Worm (Caenorhabditis elegans) whole organism, L1 larva: ENCODE data around the gene T16G12.6.

Experiments used
- C34B4.2 ChIP-seq: sonication (generic microtip); optimal IDR thresholded peaks from 2 replicates; lab custom pipeline; 2017; ENCODE audit warnings: mild to moderate bottlenecking, missing genetic modification characterization, missing compliant biosample characterization
- F16B12.6 ChIP-seq: fragments of 150-350 bp; optimal IDR thresholded peaks from 2 replicates; lab custom pipeline; 2014; ENCODE audit warnings: missing biosample characterization, missing genetic modification characterization
- aha-1 ChIP-seq: fragments of 150-350 bp; optimal IDR thresholded peaks from 2 replicates; lab custom pipeline; 2014; ENCODE audit warnings: missing biosample characterization, missing genetic modification characterization
- alr-1 ChIP-seq: fragments of 200-800 bp; sonication (Bioruptor generic); optimal IDR thresholded peaks from 2 replicates; lab custom pipeline; 2018; ENCODE audit warnings: borderline replicate concordance, mild to moderate bottlenecking, missing genetic modification characterization, missing compliant biosample characterization
- aly-2 ChIP-seq: fragments of 150-350 bp; optimal IDR thresholded peaks from 2 replicates; lab custom pipeline; 2014; ENCODE audit warnings: missing biosample characterization, missing genetic modification characterization
- blmp-1 ChIP-seq: fragments of 150-350 bp; optimal IDR thresholded peaks from 2 replicates; lab custom pipeline; 2014; ENCODE audit warnings: missing biosample characterization, missing genetic modification characterization
- ceh-82 ChIP-seq, 3 experiments: fragments of 150-350 bp in 1 of 3; sonication (generic microtip) in 2 of 3; optimal IDR thresholded peaks; 2 replicates each; lab custom pipeline; 2014 to 2017; ENCODE audit warnings: missing biosample characterization in 3 of 3, missing genetic modification characterization in 3 of 3
- ceh-90 ChIP-seq: sonication (generic microtip); optimal IDR thresholded peaks from 2 replicates; lab custom pipeline; 2016; ENCODE audit warnings: missing genetic modification characterization, missing compliant biosample characterization
- ces-1 ChIP-seq: fragments of 150-350 bp; optimal IDR thresholded peaks from 2 replicates; lab custom pipeline; 2014; ENCODE audit warnings: missing biosample characterization, missing genetic modification reagents, missing genetic modification characterization
- dpl-1 ChIP-seq, 3 experiments: fragments of 150-350 bp in 2 of 3; sonication (generic microtip) in 1 of 3; optimal IDR thresholded peaks; 2 replicates each; lab custom pipeline; 2014 to 2017; ENCODE audit warnings: missing biosample characterization in 3 of 3, missing genetic modification characterization in 3 of 3, missing genetic modification reagents in 3 of 3
- dsc-1 ChIP-seq: sonication (generic microtip); optimal IDR thresholded peaks from 2 replicates; lab custom pipeline; 2016; ENCODE audit warnings: mild to moderate bottlenecking, missing genetic modification characterization, missing compliant biosample characterization
- efl-1 ChIP-seq, 4 experiments: fragments of 150-350 bp; optimal IDR thresholded peaks in 3 of 4; peaks in 1 of 4; 1 replicate in 1 of 4; 2 replicates in 3 of 4; lab custom pipeline; 2014; ENCODE audit warnings: missing biosample characterization in 2 of 4, missing genetic modification characterization in 2 of 4, missing genetic modification reagents in 2 of 4
- efl-3 ChIP-seq: fragments of 200-800 bp; sonication (Bioruptor generic); optimal IDR thresholded peaks from 2 replicates; lab custom pipeline; 2018; ENCODE audit warnings: mild to moderate bottlenecking, missing genetic modification characterization, missing compliant biosample characterization
- egl-13 ChIP-seq: sonication (generic microtip); optimal IDR thresholded peaks from 2 replicates; lab custom pipeline; 2016; ENCODE audit warnings: missing genotype, missing genetic modification reagents, missing genetic modification characterization, missing compliant biosample characterization
- egl-27 ChIP-seq, 2 experiments: fragments of 150-350 bp in 1 of 2; sonication (generic microtip); optimal IDR thresholded peaks; 3 replicates each; lab custom pipeline; 2017 to 2018; ENCODE audit warnings: missing biosample characterization in 2 of 2, missing genetic modification characterization in 2 of 2, missing genetic modification reagents in 2 of 2
- elt-2 ChIP-seq: sonication (generic microtip); optimal IDR thresholded peaks from 2 replicates; lab custom pipeline; 2016; ENCODE audit warnings: missing genetic modification characterization, mild to moderate bottlenecking, inconsistent platforms, missing compliant biosample characterization, missing genetic modification reagents
- fkh-10 ChIP-seq: sonication (generic microtip); optimal IDR thresholded peaks from 2 replicates; lab custom pipeline; 2017; ENCODE audit warnings: missing biosample characterization, missing genetic modification reagents, missing genetic modification characterization
- hlh-17 ChIP-seq: fragments of 200-800 bp; sonication (Bioruptor generic); optimal IDR thresholded peaks from 2 replicates; lab custom pipeline; 2018; ENCODE audit warnings: missing genetic modification characterization, mild to moderate bottlenecking, missing compliant biosample characterization, moderate library complexity, borderline replicate concordance
- hpl-2 ChIP-seq: fragments of 150-350 bp; optimal IDR thresholded peaks from 2 replicates; lab custom pipeline; 2014; ENCODE audit warnings: missing biosample characterization, missing genetic modification reagents, missing genetic modification characterization
- jun-1 ChIP-seq: fragments of 150-350 bp; optimal IDR thresholded peaks from 2 replicates; lab custom pipeline; 2014; ENCODE audit warnings: missing biosample characterization, missing genetic modification reagents, missing genetic modification characterization
- lin-13 ChIP-seq: fragments of 150-350 bp; optimal IDR thresholded peaks from 2 replicates; lab custom pipeline; 2014; ENCODE audit warnings: missing biosample characterization, missing genetic modification reagents, missing genetic modification characterization
- lin-15B ChIP-seq: fragments of 150-350 bp; sonication (generic microtip); optimal IDR thresholded peaks from 3 replicates; lab custom pipeline; 2014; ENCODE audit warnings: missing biosample characterization, missing genetic modification characterization
- lin-39 ChIP-seq: fragments of 150-350 bp; optimal IDR thresholded peaks from 2 replicates; lab custom pipeline; 2014; ENCODE audit warnings: missing biosample characterization, missing genetic modification reagents, missing genetic modification characterization
- lir-3 ChIP-seq: sonication (generic microtip); optimal IDR thresholded peaks from 2 replicates; lab custom pipeline; 2016; ENCODE audit warnings: mild to moderate bottlenecking, missing genetic modification characterization, moderate library complexity, missing compliant biosample characterization; ENCODE audit not compliant: poor library complexity
- lsy-2 ChIP-seq, 2 experiments: fragments of 150-350 bp; optimal IDR thresholded peaks; 2 replicates each; lab custom pipeline; 2014; ENCODE audit warnings: missing biosample characterization in 2 of 2, missing genetic modification characterization in 2 of 2
- mab-9 ChIP-seq: fragments of 200-800 bp; sonication (Bioruptor generic); IDR thresholded peaks from 2 replicates; pipeline ENCODE4 v1.3.6; 2022; ENCODE audit warnings: missing genetic modification reagents, missing genetic modification characterization, missing compliant biosample characterization
- nhr-28 ChIP-seq: fragments of 150-350 bp; optimal IDR thresholded peaks from 2 replicates; lab custom pipeline; 2014; ENCODE audit warnings: missing biosample characterization, missing genetic modification characterization
- nhr-77 ChIP-seq: fragments of 150-350 bp; optimal IDR thresholded peaks from 2 replicates; lab custom pipeline; 2014; ENCODE audit warnings: missing biosample characterization, missing genetic modification characterization
- tbx-2 ChIP-seq: sonication (generic microtip); optimal IDR thresholded peaks from 2 replicates; lab custom pipeline; 2016; ENCODE audit warnings: missing genetic modification characterization, missing compliant biosample characterization
- unc-130 ChIP-seq: fragments of 150-350 bp; optimal IDR thresholded peaks from 2 replicates; lab custom pipeline; 2017; ENCODE audit warnings: missing biosample characterization, missing genetic modification characterization, inconsistent platforms
- unc-30 ChIP-seq: sonication (generic microtip); optimal IDR thresholded peaks from 2 replicates; lab custom pipeline; 2017; ENCODE audit warnings: missing biosample characterization, missing genetic modification characterization
- unc-62 ChIP-seq: fragments of 150-350 bp; optimal IDR thresholded peaks from 2 replicates; lab custom pipeline; 2014; ENCODE audit warnings: missing biosample characterization, missing genetic modification reagents, missing genetic modification characterization
- unc-86 ChIP-seq: sonication (generic microtip); optimal IDR thresholded peaks from 2 replicates; lab custom pipeline; 2016; ENCODE audit warnings: missing genetic modification characterization, missing compliant biosample characterization
- zip-4 ChIP-seq: fragments of 200-800 bp; sonication (Bioruptor generic); optimal IDR thresholded peaks from 2 replicates; lab custom pipeline; 2018; ENCODE audit warnings: mild to moderate bottlenecking, missing genetic modification characterization, moderate library complexity, missing compliant biosample characterization

Gene T16G12.6

ce11 chrIII:10085103-10085502, 15.7 kb downstream of the T16G12.6 start, which contains the start of gene T16H12.13:
TSS of gene T16H12.13 (plus strand) at chrIII:10085403.
- TF ChIP-seq hpl-2 (no peak), efl-1 (optimal IDR thresholded peaks at IDR 0.05; lab: Kevin White, UChicago) (no peak), efl-1 (GFP tag; optimal IDR thresholded peaks at IDR 0.05 in 1 of 2; lab: Kevin White, UChicago) (peak in 1 of 2 experiments; percentile 63), unc-62 (GFP tag; lab: Kevin White, UChicago) (no peak)

- TF ChIP-seq C34B4.2 (tag; lab: Kevin White, UChicago) (no peak), blmp-1 (no peak), jun-1 (tag; lab: Kevin White, UChicago) (no peak), alr-1 (tag; lab: Kevin White, UChicago) (no peak), ceh-90 (no peak)
These were observed 16.2 kb downstream of the T16G12.6 start for ce11 chrIII:10085574-10085973.

- TF ChIP-seq F16B12.6 (tag; lab: Kevin White, UChicago) (no peak), lin-39 (tag; lab: Kevin White, UChicago) (no peak), unc-86 (tag; lab: Kevin White, UChicago) (no peak), unc-130 (tag; lab: Kevin White, UChicago) (no peak), lir-3 (no peak), fkh-10 (GFP tag; lab: Kevin White, UChicago) (no peak), lsy-2 (tag; optimal IDR thresholded peaks at IDR 0.05; lab: Kevin White, UChicago) (no peak), mab-9 (GFP tag; lab: Robert Waterston, UW) (no peak), aly-2 (tag; lab: Kevin White, UChicago) (no peak), zip-4 (no peak), elt-2 (tag; lab: Kevin White, UChicago) (no peak), nhr-77 (tag; lab: Kevin White, UChicago) (no peak)
These were observed 16.6 kb downstream of the T16G12.6 start, which contains the start of gene T16H12.2 for ce11 chrIII:10085983-10086382. TSS of gene T16H12.2 (plus strand) at chrIII:10086283.

ce11 chrIII:10088508-10088981, 19.2 kb downstream of the T16G12.6 start, which contains the start of gene hal-2:
TSS of gene hal-2 (minus strand) at chrIII:10088931.
- no peak for TF ChIP-seq egl-27 (tag; optimal IDR thresholded peaks at IDR 0.05; lab: Kevin White, UChicago)
- no peak for TF ChIP-seq ces-1
- TF ChIP-seq efl-3 (GFP tag; lab: Kevin White, UChicago), result no peak
- no peak for TF ChIP-seq unc-130 (tag; lab: Kevin White, UChicago)
- TF ChIP-seq dsc-1 (tag; lab: Kevin White, UChicago), result no peak
- TF ChIP-seq lir-3, result no peak
- no peak for TF ChIP-seq lin-15B (tag; lab: Kevin White, UChicago)
- TF ChIP-seq dpl-1 (GFP tag; optimal IDR thresholded peaks at IDR 0.05; lab: Kevin White, UChicago), result no peak
- TF ChIP-seq ceh-82 (tag; optimal IDR thresholded peaks at IDR 0.05; lab: Kevin White, UChicago), result no peak
- no peak for TF ChIP-seq unc-30 (tag; lab: Kevin White, UChicago)
- no peak for TF ChIP-seq egl-13 (tag; lab: Kevin White, UChicago)
- TF ChIP-seq lin-13 (GFP tag; lab: Kevin White, UChicago), result no peak
- TF ChIP-seq hlh-17 (GFP tag; lab: Kevin White, UChicago), result no peak
- TF ChIP-seq nhr-28 (tag; lab: Kevin White, UChicago), result no peak
- no peak for TF ChIP-seq nhr-77 (tag; lab: Kevin White, UChicago)
- TF ChIP-seq elt-2 (tag; lab: Kevin White, UChicago), result no peak
- TF ChIP-seq aha-1 (tag; lab: Kevin White, UChicago), result no peak
- no peak for TF ChIP-seq tbx-2
